Fruit fly (Drosophila melanogaster): ENCODE results near the gene Tfb4.

- no peak for TF ChIP-seq usp (GFP tag; optimal IDR thresholded peaks at IDR 0.05)
- no peak for TF ChIP-seq psq (optimal IDR thresholded peaks at IDR 0.05)
- TF ChIP-seq EcR (GFP tag; optimal IDR thresholded peaks at IDR 0.05): no peak
- TF ChIP-seq pan (optimal IDR thresholded peaks at IDR 0.05): no peak
- TF ChIP-seq Dll (optimal IDR thresholded peaks at IDR 0.05): no peak
- TF ChIP-seq CG8478 (optimal IDR thresholded peaks at IDR 0.05): no peak
Measured at dm6 chr2L:1121942-1122710, 28.4 kb downstream of the Tfb4 start.
